Worm (Caenorhabditis elegans) whole organism, mixed stage, embryonic: ENCODE results near the gene hpo-36.

Experiments
- ces-1 ChIP-seq: fragments of 150-350 bp; optimal IDR thresholded peaks from 2 replicates; lab custom pipeline; 2014; ENCODE audit warnings: missing biosample characterization, missing genetic modification reagents, missing genetic modification characterization
- elt-1 ChIP-seq: sonication (generic microtip); optimal IDR thresholded peaks from 2 replicates; lab custom pipeline; 2017; ENCODE audit warnings: missing genetic modification characterization, mild to moderate bottlenecking, missing compliant biosample characterization, antibody characterized with exemption, moderate library complexity, borderline replicate concordance; ENCODE audit not compliant: insufficient read depth
- elt-3 ChIP-seq: fragments of 150-350 bp; optimal IDR thresholded peaks from 2 replicates; lab custom pipeline; 2014; ENCODE audit warnings: missing biosample characterization, missing genetic modification characterization
- lin-32 ChIP-seq: fragments of 200-800 bp; sonication (Bioruptor generic); optimal IDR thresholded peaks from 2 replicates; lab custom pipeline; 2018; ENCODE audit warnings: mild to moderate bottlenecking, missing genetic modification characterization, missing compliant biosample characterization
- lsy-2 ChIP-seq: fragments of 150-350 bp; optimal IDR thresholded peaks from 2 replicates; lab custom pipeline; 2014; ENCODE audit warnings: missing biosample characterization, missing genetic modification characterization
- nhr-237 ChIP-seq: fragments of 150-350 bp; optimal IDR thresholded peaks from 2 replicates; lab custom pipeline; 2014; ENCODE audit warnings: missing biosample characterization, missing genetic modification characterization
- nhr-76 ChIP-seq: sonication (generic microtip); optimal IDR thresholded peaks from 2 replicates; lab custom pipeline; 2017; ENCODE audit warnings: missing biosample characterization, missing genetic modification characterization
- pha-4 ChIP-seq: fragments of 150-350 bp; optimal IDR thresholded peaks from 2 replicates; lab custom pipeline; 2018; ENCODE audit warnings: missing biosample characterization, missing genetic modification reagents, missing genetic modification characterization
- snpc-4 ChIP-seq: fragments of 150-350 bp; optimal IDR thresholded peaks from 2 replicates; lab custom pipeline; 2014; ENCODE audit warnings: missing biosample characterization, missing genetic modification characterization
- sptf-1 ChIP-seq: sonication (generic microtip); optimal IDR thresholded peaks from 2 replicates; lab custom pipeline; 2017; ENCODE audit warnings: mild to moderate bottlenecking, missing genetic modification characterization, moderate library complexity, missing compliant biosample characterization
- tbx-8 ChIP-seq: fragments of 200-800 bp; sonication (Bioruptor generic); optimal IDR thresholded peaks from 2 replicates; lab custom pipeline; 2018; ENCODE audit warnings: mild to moderate bottlenecking, missing genetic modification characterization, moderate library complexity, missing compliant biosample characterization
- unc-120 ChIP-seq: sonication (generic microtip); optimal IDR thresholded peaks from 2 replicates; lab custom pipeline; 2017; ENCODE audit warnings: missing genetic modification characterization, missing compliant biosample characterization; ENCODE audit not compliant: poor library complexity, severe bottlenecking
- unc-62 ChIP-seq: fragments of 150-350 bp; optimal IDR thresholded peaks from 2 replicates; lab custom pipeline; 2014; ENCODE audit warnings: missing biosample characterization, missing genetic modification reagents, missing genetic modification characterization
- ztf-11 ChIP-seq: fragments of 150-350 bp; optimal IDR thresholded peaks from 2 replicates; lab custom pipeline; 2014; ENCODE audit warnings: missing biosample characterization, missing genetic modification characterization

DNA sequence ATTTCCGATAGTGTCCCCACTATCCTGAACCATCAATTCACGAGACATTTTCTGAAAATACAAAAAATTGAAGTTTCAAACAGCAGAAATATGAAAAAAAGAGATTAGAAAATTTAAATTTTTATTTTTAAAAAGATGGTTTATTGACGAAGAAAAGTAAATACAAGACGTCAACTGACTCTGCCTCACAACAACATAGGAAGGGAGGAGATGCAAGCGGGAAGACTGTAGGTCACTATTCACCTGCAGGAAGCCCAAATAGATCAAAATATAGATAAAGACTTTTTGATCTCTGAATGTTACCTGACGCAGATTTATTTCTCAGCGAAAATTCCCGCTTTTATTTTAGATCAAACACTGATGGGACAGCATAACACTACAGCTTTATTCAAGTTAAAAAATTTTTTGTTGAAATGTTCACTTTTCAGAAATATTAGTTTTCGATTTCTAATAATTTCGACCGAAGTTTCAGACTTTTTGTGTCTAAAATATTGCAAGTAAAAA lies 36.9 kb upstream of the hpo-36 start, which contains the start of gene cysl-3:
- TF ChIP-seq nhr-76 (no peak), unc-62 (no peak), lin-32 (GFP tag; lab: Kevin White, UChicago) (no peak), ces-1 (GFP tag; lab: Kevin White, UChicago) (no peak), nhr-237 (tag; lab: Kevin White, UChicago) (no peak), lsy-2 (tag; lab: Kevin White, UChicago) (no peak), snpc-4 (tag; lab: Kevin White, UChicago) (no peak), ztf-11 (tag; lab: Kevin White, UChicago) (no peak), unc-120 (tag; lab: Kevin White, UChicago) (no peak), sptf-1 (tag; lab: Kevin White, UChicago) (no peak), elt-3 (no peak), pha-4 (no peak), tbx-8 (no peak), elt-1 (tag; lab: Kevin White, UChicago) (no peak)
